Comparison of ENCODE assay signal across 1 fruit fly cellular context in genomic region chr2L:4981278-4981966, dm6.
TF ChIP-seq lines count a peak whose summit lies in the region.

TSS of gene CG8892 (minus strand) at chr2L:4981592.
TSS of gene CG34126 (plus strand) at chr2L:4981614.

TF ChIP-seq in whole organism, embryonic, 481 proteins besides CTCF, POLR2A, EP300 and RAD21 (continued from another document):
- TF ChIP-seq scrt (GFP tag; optimal IDR thresholded peaks at IDR 0.05; lab: Kevin White, UChicago), result peak; percentile 91
- TF ChIP-seq CG7963 (GFP tag; IDR thresholded peaks at IDR 0.05; lab: Robert Waterston, UW; ENCODE audit: partially characterized antibody), result no peak
- peak; percentile 98 for TF ChIP-seq Dip3 (GFP tag; optimal IDR thresholded peaks at IDR 0.05; lab: Kevin White, UChicago)
- peak; percentile 61 for TF ChIP-seq Kr (GFP tag; optimal IDR thresholded peaks at IDR 0.05; lab: Kevin White, UChicago)
- TF ChIP-seq luna (GFP tag; optimal IDR thresholded peaks at IDR 0.05; lab: Kevin White, UChicago), result peak; percentile 87
- peak; percentile 98 for TF ChIP-seq CG10654 (GFP tag; optimal IDR thresholded peaks at IDR 0.05; lab: Kevin White, UChicago)
- TF ChIP-seq sna (GFP tag; IDR thresholded peaks at IDR 0.05; lab: Robert Waterston, UW; ENCODE audit: partially characterized antibody), result no peak
- TF ChIP-seq Doc2 (GFP tag; IDR thresholded peaks at IDR 0.05; lab: Robert Waterston, UW), result peak; percentile 93
- peak; percentile 98 for TF ChIP-seq zfh2 (GFP tag; optimal IDR thresholded peaks at IDR 0.05; lab: Kevin White, UChicago)
- peak; percentile 92 for TF ChIP-seq CG10565 (GFP tag; optimal IDR thresholded peaks at IDR 0.05; lab: Kevin White, UChicago)
- TF ChIP-seq lola (GFP tag; optimal IDR thresholded peaks at IDR 0.05; lab: Kevin White, UChicago), result peak in 1 of 3 experiments; percentile 98
- peak; percentile 97 for TF ChIP-seq Camta (GFP tag; optimal IDR thresholded peaks at IDR 0.05; lab: Kevin White, UChicago)
- peak; percentile 89 for TF ChIP-seq Lhr (GFP tag; optimal IDR thresholded peaks at IDR 0.05; lab: Kevin White, UChicago)
- peak; percentile 93 for TF ChIP-seq ttk (GFP tag; IDR thresholded peaks at IDR 0.05; lab: Robert Waterston, UW)
- TF ChIP-seq CG18619 (GFP tag; optimal IDR thresholded peaks at IDR 0.05; lab: Kevin White, UChicago), result peak; percentile 98
- peak; percentile 95 for TF ChIP-seq ewg (GFP tag; optimal IDR thresholded peaks at IDR 0.05; lab: Kevin White, UChicago)
- no peak for TF ChIP-seq pita (GFP tag; optimal IDR thresholded peaks at IDR 0.05; lab: Kevin White, UChicago)
- peak; percentile 97 for TF ChIP-seq BtbVII (GFP tag; optimal IDR thresholded peaks at IDR 0.05; lab: Kevin White, UChicago)
- peak; percentile 68 for TF ChIP-seq BEAF-32 (GFP tag; optimal IDR thresholded peaks at IDR 0.05; lab: Kevin White, UChicago)
- peak; percentile 92 for TF ChIP-seq H2.0 (GFP tag; IDR thresholded peaks at IDR 0.05; lab: Robert Waterston, UW)
- peak; percentile 86 for TF ChIP-seq CG6654 (GFP tag; optimal IDR thresholded peaks at IDR 0.05; lab: Kevin White, UChicago)
- peak; percentile 64 for TF ChIP-seq btn (GFP tag; optimal IDR thresholded peaks at IDR 0.05; lab: Kevin White, UChicago)
- peak; percentile 97 for TF ChIP-seq Aef1 (GFP tag; IDR thresholded peaks at IDR 0.05; lab: Robert Waterston, UW)
- TF ChIP-seq CHES-1-like (GFP tag; optimal IDR thresholded peaks at IDR 0.05; lab: Kevin White, UChicago), result peak; percentile 96
- TF ChIP-seq CG5953 (GFP tag; IDR thresholded peaks at IDR 0.05; lab: Robert Waterston, UW), result peak; percentile 85
- TF ChIP-seq CG7839 (tag; optimal IDR thresholded peaks at IDR 0.05; lab: Kevin White, UChicago), result peak; percentile 97
- peak; percentile 97 for TF ChIP-seq pnt (GFP tag; optimal IDR thresholded peaks at IDR 0.05; lab: Kevin White, UChicago)
- peak; percentile 94 for TF ChIP-seq wor (GFP tag; IDR thresholded peaks at IDR 0.05; lab: Robert Waterston, UW)
- TF ChIP-seq CG6683 (GFP tag; optimal IDR thresholded peaks at IDR 0.05; lab: Kevin White, UChicago), result peak; percentile 93
- peak; percentile 93 for TF ChIP-seq gsb-n (tag; optimal IDR thresholded peaks at IDR 0.05; lab: Kevin White, UChicago)
- peak in 1 of 2 experiments; percentile 5 for TF ChIP-seq Trl (optimal IDR thresholded peaks at IDR 0.05; lab: Kevin White, UChicago)
- peak; percentile 98 for TF ChIP-seq Trl (GFP tag; optimal IDR thresholded peaks at IDR 0.05; lab: Kevin White, UChicago)
- peak; percentile 98 for TF ChIP-seq dpn (GFP tag; optimal IDR thresholded peaks at IDR 0.05; lab: Kevin White, UChicago)
- TF ChIP-seq CG1603 (tag; optimal IDR thresholded peaks at IDR 0.05; lab: Kevin White, UChicago), result peak; percentile 85
- peak; percentile 97 for TF ChIP-seq HHEX (GFP tag; optimal IDR thresholded peaks at IDR 0.05; lab: Kevin White, UChicago)
- TF ChIP-seq Sox100B (GFP tag; optimal IDR thresholded peaks at IDR 0.05; lab: Kevin White, UChicago), result peak; percentile 96
- TF ChIP-seq CG3726 (GFP tag; IDR thresholded peaks at IDR 0.05; lab: Robert Waterston, UW), result peak; percentile 92; the same call in 2 of the 3 replicates
- TF ChIP-seq al (GFP tag; IDR thresholded peaks at IDR 0.05; lab: Robert Waterston, UW), result peak; percentile 97
- peak; percentile 95 for TF ChIP-seq CG14667 (GFP tag; IDR thresholded peaks at IDR 0.05; lab: Robert Waterston, UW)
- peak; percentile 96 for TF ChIP-seq CG18476 (GFP tag; optimal IDR thresholded peaks at IDR 0.05; lab: Kevin White, UChicago)
TF ChIP-seq in whole organism, embryonic: peak in this region for 447.
